Worm (Caenorhabditis elegans) whole organism, young adult: Measurements from ENCODE around the gene rab-6.1.

Source experiments
- B0019.2 ChIP-seq: fragments of 200-800 bp; sonication (Bioruptor generic); conservative IDR thresholded peaks from 2 replicates; pipeline ENCODE4 v1.3.6; 2022; ENCODE audit warnings: missing genetic modification reagents, missing genetic modification characterization, missing compliant biosample characterization
- B0035.1 ChIP-seq: sonication (generic microtip); optimal IDR thresholded peaks from 2 replicates; lab custom pipeline; 2016; ENCODE audit warnings: missing genetic modification characterization, mild to moderate bottlenecking, missing compliant biosample characterization, missing genotype, missing genetic modification reagents
- B0261.1 ChIP-seq: sonication (generic microtip); optimal IDR thresholded peaks from 2 replicates; lab custom pipeline; 2016; ENCODE audit warnings: mild to moderate bottlenecking, missing genetic modification characterization, moderate library complexity, missing compliant biosample characterization
- B0336.3 ChIP-seq: fragments of 200-800 bp; sonication (Bioruptor generic); IDR thresholded peaks from 2 replicates; pipeline ENCODE4 v1.3.6; 2022; ENCODE audit warnings: missing genetic modification characterization, missing compliant biosample characterization
- C06A6.2 ChIP-seq: fragments of 200-800 bp; sonication (Bioruptor generic); conservative IDR thresholded peaks from 2 replicates; pipeline ENCODE4 v1.3.6; 2022; ENCODE audit warnings: missing genetic modification characterization, missing compliant biosample characterization
- F10E7.11 ChIP-seq: sonication (generic microtip); optimal IDR thresholded peaks from 2 replicates; lab custom pipeline; 2017; ENCODE audit warnings: mild to moderate bottlenecking, missing genetic modification characterization, moderate library complexity, missing compliant biosample characterization
- F55B11.4 ChIP-seq: sonication (generic microtip); optimal IDR thresholded peaks from 2 replicates; lab custom pipeline; 2016; ENCODE audit warnings: missing compliant biosample characterization, missing genetic modification characterization, borderline replicate concordance; ENCODE audit not compliant: insufficient read depth
- T07F8.4 ChIP-seq: sonication (generic microtip); optimal IDR thresholded peaks from 2 replicates; lab custom pipeline; 2016; ENCODE audit warnings: mild to moderate bottlenecking, missing genetic modification characterization, moderate library complexity, missing compliant biosample characterization
- Y56A3A.18 ChIP-seq: fragments of 200-800 bp; sonication (Bioruptor generic); IDR thresholded peaks from 2 replicates; pipeline ENCODE4 v1.3.6; 2022; ENCODE audit warnings: missing genetic modification reagents, missing genetic modification characterization, missing compliant biosample characterization
- Y67H2A.10 ChIP-seq: fragments of 200-800 bp; sonication (Bioruptor generic); conservative IDR thresholded peaks from 2 replicates; pipeline ENCODE4 v1.3.6; 2022; ENCODE audit warnings: missing genetic modification reagents, missing genetic modification characterization, missing compliant biosample characterization
- Y95B8A.8 ChIP-seq: fragments of 200-800 bp; sonication (Bioruptor generic); IDR thresholded peaks from 2 replicates; pipeline ENCODE4 v1.3.6; 2022; ENCODE audit warnings: missing genetic modification reagents, missing genetic modification characterization, missing compliant biosample characterization
- ama-1 ChIP-seq, 3 experiments: fragments of 150-350 bp in 1 of 3; sonication (generic microtip) in 2 of 3; optimal IDR thresholded peaks; 2 replicates each; lab custom pipeline; 2014 to 2018; ENCODE audit warnings: missing biosample characterization in 2 of 3, missing genetic modification characterization in 2 of 3, missing genetic modification reagents in 2 of 3
- aptf-3 ChIP-seq: fragments of 200-800 bp; sonication (Bioruptor generic); IDR thresholded peaks from 2 replicates; pipeline ENCODE4 v1.3.6; 2022; ENCODE audit warnings: missing genetic modification characterization, missing compliant biosample characterization
- attf-6 ChIP-seq: fragments of 200-800 bp; sonication (Bioruptor generic); IDR thresholded peaks from 2 replicates; pipeline ENCODE4 v1.3.6; 2022; ENCODE audit warnings: missing genetic modification reagents, missing genetic modification characterization, missing compliant biosample characterization
- ceh-91 ChIP-seq: fragments of 200-800 bp; sonication (Bioruptor generic); IDR thresholded peaks from 2 replicates; pipeline ENCODE4 v1.3.6; 2022; ENCODE audit warnings: missing genetic modification reagents, missing genetic modification characterization, missing compliant biosample characterization
- egl-44 ChIP-seq: fragments of 200-800 bp; sonication (Bioruptor generic); IDR thresholded peaks from 2 replicates; pipeline ENCODE4 v1.3.6; 2022; ENCODE audit warnings: missing genetic modification reagents, missing genetic modification characterization, missing compliant biosample characterization
- gei-17 ChIP-seq: fragments of 200-800 bp; sonication (Bioruptor generic); optimal IDR thresholded peaks from 2 replicates; lab custom pipeline; 2018; ENCODE audit warnings: mild to moderate bottlenecking, missing genetic modification characterization, missing compliant biosample characterization
- hlh-26 ChIP-seq: fragments of 200-800 bp; sonication (Bioruptor generic); conservative IDR thresholded peaks from 2 replicates; pipeline ENCODE4 v1.3.6; 2022; ENCODE audit warnings: missing genetic modification reagents, missing genetic modification characterization, missing compliant biosample characterization
- hmg-1.2 ChIP-seq: fragments of 200-800 bp; sonication (Bioruptor generic); IDR thresholded peaks from 2 replicates; pipeline ENCODE4 v1.3.6; 2022; ENCODE audit warnings: missing genetic modification reagents, missing genetic modification characterization, missing compliant biosample characterization
- hmg-20 ChIP-seq: fragments of 200-800 bp; sonication (Bioruptor generic); IDR thresholded peaks from 2 replicates; pipeline ENCODE4 v1.3.6; 2022; ENCODE audit warnings: missing genetic modification reagents, missing genetic modification characterization, missing compliant biosample characterization
- let-607 ChIP-seq, 2 experiments: fragments of 200-800 bp in 1 of 2; sonication (Bioruptor generic) in 1 of 2; sonication (generic microtip) in 1 of 2; optimal IDR thresholded peaks; 2 replicates each; lab custom pipeline; 2016 to 2018; ENCODE audit warnings: mild to moderate bottlenecking in 2 of 2, missing compliant biosample characterization in 2 of 2, missing genetic modification characterization in 2 of 2, moderate library complexity in 2 of 2, missing genotype in 1 of 2
- lin-26 ChIP-seq: fragments of 200-800 bp; sonication (Bioruptor generic); IDR thresholded peaks from 2 replicates; pipeline ENCODE4 v1.3.6; 2022; ENCODE audit warnings: missing genetic modification reagents, missing genetic modification characterization, missing compliant biosample characterization
- lin-40 ChIP-seq: sonication (generic microtip); optimal IDR thresholded peaks from 2 replicates; lab custom pipeline; 2016; ENCODE audit warnings: missing genetic modification characterization, mild to moderate bottlenecking, missing compliant biosample characterization, missing genotype, missing genetic modification reagents
- lin-54 ChIP-seq: fragments of 200-800 bp; sonication (Bioruptor generic); optimal IDR thresholded peaks from 2 replicates; lab custom pipeline; 2018; ENCODE audit warnings: mild to moderate bottlenecking, missing genetic modification characterization, missing compliant biosample characterization
- mel-28 ChIP-seq: sonication (generic microtip); optimal IDR thresholded peaks from 2 replicates; lab custom pipeline; 2016; ENCODE audit warnings: borderline replicate concordance, mild to moderate bottlenecking, missing genetic modification characterization, missing compliant biosample characterization
- mes-4 ChIP-seq: sonication (generic microtip); optimal IDR thresholded peaks from 2 replicates; lab custom pipeline; 2016; ENCODE audit warnings: missing genotype, missing genetic modification characterization, missing compliant biosample characterization
- nhr-27 ChIP-seq: fragments of 200-800 bp; sonication (Bioruptor generic); optimal IDR thresholded peaks from 2 replicates; lab custom pipeline; 2018; ENCODE audit warnings: mild to moderate bottlenecking, missing genetic modification characterization, moderate library complexity, missing compliant biosample characterization
- nhr-80 ChIP-seq: sonication (generic microtip); optimal IDR thresholded peaks from 2 replicates; lab custom pipeline; 2016; ENCODE audit warnings: missing genetic modification characterization, missing compliant biosample characterization
- nhr-90 ChIP-seq: sonication (generic microtip); optimal IDR thresholded peaks from 2 replicates; lab custom pipeline; 2016; ENCODE audit warnings: missing genotype, mild to moderate bottlenecking, missing genetic modification characterization, missing compliant biosample characterization
- rcor-1 ChIP-seq: fragments of 200-800 bp; sonication (Bioruptor generic); IDR thresholded peaks from 2 replicates; pipeline ENCODE4 v1.3.6; 2022; ENCODE audit warnings: missing genetic modification reagents, missing genetic modification characterization, missing compliant biosample characterization
- repo-1 ChIP-seq: sonication (generic microtip); optimal IDR thresholded peaks from 2 replicates; lab custom pipeline; 2017; ENCODE audit warnings: mild to moderate bottlenecking, missing genetic modification characterization, missing compliant biosample characterization
- sea-2 ChIP-seq: fragments of 200-800 bp; sonication (Bioruptor generic); IDR thresholded peaks from 2 replicates; pipeline ENCODE4 v1.3.6; 2022; ENCODE audit warnings: missing genetic modification characterization, missing compliant biosample characterization
- sptf-2 ChIP-seq: fragments of 200-800 bp; sonication (Bioruptor generic); optimal IDR thresholded peaks from 2 replicates; lab custom pipeline; 2018; ENCODE audit warnings: mild to moderate bottlenecking, missing genetic modification characterization, missing compliant biosample characterization
- tbp1 ChIP-seq: fragments of 200-800 bp; sonication (Bioruptor generic); optimal IDR thresholded peaks from 2 replicates; lab custom pipeline; 2018; ENCODE audit warnings: mild to moderate bottlenecking, missing genetic modification characterization, missing compliant biosample characterization
- tbx-9 ChIP-seq: sonication (generic microtip); optimal IDR thresholded peaks from 2 replicates; lab custom pipeline; 2016; ENCODE audit warnings: borderline replicate concordance, missing genetic modification characterization, inconsistent platforms, missing compliant biosample characterization
- zfh-2 ChIP-seq: fragments of 200-800 bp; sonication (Bioruptor generic); conservative IDR thresholded peaks from 2 replicates; pipeline ENCODE4 v1.3.6; 2022; ENCODE audit warnings: missing genetic modification reagents, missing genetic modification characterization, missing compliant biosample characterization
- ztf-22 ChIP-seq: fragments of 200-800 bp; sonication (Bioruptor generic); optimal IDR thresholded peaks from 2 replicates; lab custom pipeline; 2018; ENCODE audit warnings: mild to moderate bottlenecking, missing genetic modification characterization, moderate library complexity, missing compliant biosample characterization
- ztf-3 ChIP-seq: fragments of 200-800 bp; sonication (Bioruptor generic); optimal IDR thresholded peaks from 2 replicates; lab custom pipeline; 2018; ENCODE audit warnings: mild to moderate bottlenecking, missing genetic modification characterization, missing compliant biosample characterization

The rab-6.1 gene

DNA sequence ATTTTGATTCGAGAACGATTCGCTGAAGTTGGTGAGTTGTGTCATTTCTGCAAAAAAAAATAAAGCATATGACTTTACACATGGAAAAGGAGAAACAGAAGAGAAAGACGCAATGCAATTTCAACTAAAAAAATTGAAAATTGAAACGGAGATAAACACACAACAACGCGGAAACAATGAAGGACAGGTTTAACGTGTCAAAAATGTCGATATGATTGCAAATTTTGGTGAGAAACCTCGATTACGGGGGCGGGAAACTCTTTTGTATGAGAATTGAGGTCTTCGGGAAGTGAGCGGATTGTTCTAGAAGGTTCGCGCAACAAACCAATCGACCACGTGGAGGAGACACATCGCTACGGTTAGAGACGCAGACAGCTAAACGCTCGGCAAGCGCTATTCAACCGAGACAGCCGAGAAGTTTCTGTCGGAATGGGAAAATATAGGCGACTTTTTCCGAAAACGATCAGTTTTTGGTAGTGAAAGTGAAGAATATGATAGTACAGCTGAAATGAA is 48.0 kb upstream of the rab-6.1 start, which contains the start of gene R107.5 (continued):
- TF ChIP-seq sptf-2 (GFP tag; lab: Kevin White, UChicago) (no peak), Y67H2A.10 (GFP tag; lab: Robert Waterston, UW) (peak; percentile 96), zfh-2 (GFP tag; lab: Robert Waterston, UW) (peak; percentile 93), Y95B8A.8 (peak; percentile 88), C06A6.2 (GFP tag; lab: Robert Waterston, UW) (peak; percentile 89), mes-4 (tag; lab: Kevin White, UChicago) (no peak), nhr-27 (tag; lab: Kevin White, UChicago) (peak; percentile 95), sea-2 (GFP tag; lab: Robert Waterston, UW) (peak; percentile 97), hlh-26 (no peak), ztf-3 (GFP tag; lab: Kevin White, UChicago) (peak; percentile 96), mel-28 (tag; lab: Kevin White, UChicago) (peak; percentile 84), F55B11.4 (tag; lab: Kevin White, UChicago) (no peak), T07F8.4 (tag; lab: Kevin White, UChicago) (peak; percentile 66), hmg-20 (GFP tag; lab: Robert Waterston, UW) (no peak), B0019.2 (peak; percentile 46; the same call in 1 of the 2 replicates), ceh-91 (GFP tag; lab: Robert Waterston, UW) (no peak), nhr-80 (tag; lab: Kevin White, UChicago) (peak; percentile 31), Y56A3A.18 (GFP tag; lab: Robert Waterston, UW) (peak; percentile 86), B0261.1 (tag; lab: Kevin White, UChicago) (peak; percentile 32), egl-44 (peak; percentile 84), hmg-1.2 (GFP tag; lab: Robert Waterston, UW) (peak; percentile 95), B0336.3 (GFP tag; lab: Robert Waterston, UW) (peak; percentile 94), lin-54 (GFP tag; lab: Kevin White, UChicago) (peak; percentile 86), B0035.1 (tag; lab: Kevin White, UChicago) (peak; percentile 81), ztf-22 (GFP tag; lab: Kevin White, UChicago) (peak; percentile 92), lin-40 (peak; percentile 97), rcor-1 (GFP tag; lab: Robert Waterston, UW) (peak; percentile 87), nhr-90 (tag; lab: Kevin White, UChicago) (peak; percentile 22), let-607 (tag; optimal IDR thresholded peaks at IDR 0.05; lab: Kevin White, UChicago) (peak; percentile 95 to 98), F10E7.11 (tag; lab: Kevin White, UChicago) (peak; percentile 82), gei-17 (GFP tag; lab: Kevin White, UChicago) (peak; percentile 92), tbp1 (GFP tag; lab: Kevin White, UChicago) (peak; percentile 76)
- TF ChIP-seq, all 124 proteins: peak for 89

DNA sequence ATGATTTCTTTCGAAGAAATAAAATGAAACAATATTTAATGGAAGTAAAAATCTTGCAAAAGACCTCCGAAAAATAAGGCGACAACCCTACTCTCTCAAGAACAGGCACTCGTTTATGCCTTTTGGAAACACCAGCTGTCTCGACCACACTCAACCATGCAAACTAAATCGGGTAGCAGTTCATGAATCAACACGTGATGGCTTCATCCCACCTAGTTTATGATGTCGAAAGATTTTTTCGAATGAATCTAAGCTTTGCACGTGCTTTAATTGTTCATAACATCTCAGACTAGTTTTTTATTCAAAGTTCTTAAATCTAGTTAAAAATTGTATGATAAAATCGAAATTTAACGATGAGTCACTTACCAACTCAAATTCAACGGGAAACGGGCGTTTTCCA is 47.5 kb upstream of the rab-6.1 start:
- no peak for TF ChIP-seq sea-2 (GFP tag; lab: Robert Waterston, UW)
- peak; percentile 19; the same call in 1 of the 2 replicates for TF ChIP-seq lin-26 (GFP tag; lab: Robert Waterston, UW)
- TF ChIP-seq tbx-9 (tag; lab: Kevin White, UChicago), result no peak
- TF ChIP-seq ama-1 (optimal IDR thresholded peaks at IDR 0.05; lab: Kevin White, UChicago), result peak; percentile 87
- TF ChIP-seq ama-1 (GFP tag; optimal IDR thresholded peaks at IDR 0.05; lab: Kevin White, UChicago), result no peak
- no peak for TF ChIP-seq nhr-90 (tag; lab: Kevin White, UChicago)
- TF ChIP-seq repo-1 (tag; lab: Kevin White, UChicago), result no peak
- no peak for TF ChIP-seq aptf-3 (GFP tag; lab: Robert Waterston, UW)
- no peak for TF ChIP-seq attf-6 (GFP tag; lab: Robert Waterston, UW)
- TF ChIP-seq tbp1 (GFP tag; lab: Kevin White, UChicago), result peak; percentile 11
- TF ChIP-seq, all 124 proteins: peak for 3
